Fruit fly (Drosophila melanogaster): ENCODE results near the gene CG14736.
A peak's percentile ranks its signal among the peaks of the same experiment; 100 is the strongest.

The CG14736 gene

DNA sequence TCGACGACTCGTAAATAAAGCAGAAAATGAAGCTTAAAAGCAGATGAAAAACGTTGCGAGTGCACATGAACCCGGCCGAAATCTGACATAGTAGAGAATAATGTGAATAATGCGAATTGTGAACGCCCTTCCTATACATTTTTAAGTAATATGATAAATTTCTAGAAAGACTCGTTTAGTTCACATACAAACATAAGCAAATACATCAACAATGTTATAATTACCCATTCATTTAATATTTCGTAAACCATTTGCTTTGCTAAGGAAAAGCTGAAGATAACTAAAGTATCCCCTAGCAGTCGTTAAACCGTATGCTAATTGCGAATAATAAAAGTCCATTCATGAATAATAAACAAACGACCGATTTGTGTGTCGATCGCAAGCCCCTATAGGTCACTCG lies 43.2 kb downstream of the CG14736 start (continued):
- TF ChIP-seq CG12104 (GFP tag; optimal IDR thresholded peaks at IDR 0.05) (no peak), al (GFP tag; IDR thresholded peaks at IDR 0.05) (no peak), Taf1 (GFP tag; IDR thresholded peaks at IDR 0.05) (no peak), ken (GFP tag; IDR thresholded peaks at IDR 0.05) (no peak), Hr51 (GFP tag; optimal IDR thresholded peaks at IDR 0.05) (peak in 1 of 2 experiments; percentile 51), CG16813 (GFP tag; IDR thresholded peaks at IDR 0.05; ENCODE audit: partially characterized antibody) (no peak), CG18619 (GFP tag; optimal IDR thresholded peaks at IDR 0.05) (peak; percentile 14), CG2678 (tag; optimal IDR thresholded peaks at IDR 0.05) (peak; percentile 56), HmgZ (tag; optimal IDR thresholded peaks at IDR 0.05) (no peak), CG12942 (GFP tag; optimal IDR thresholded peaks at IDR 0.05) (no peak), btn (GFP tag; optimal IDR thresholded peaks at IDR 0.05) (no peak), ara (GFP tag; IDR thresholded peaks at IDR 0.05) (no peak), CG11093 (GFP tag; IDR thresholded peaks at IDR 0.05) (no peak), CG10274 (GFP tag; optimal IDR thresholded peaks at IDR 0.05) (peak; percentile 12), Spps (tag; optimal IDR thresholded peaks at IDR 0.05) (no peak), CG4820 (GFP tag; optimal IDR thresholded peaks at IDR 0.05) (no peak), CG1602 (GFP tag; optimal IDR thresholded peaks at IDR 0.05) (no peak), CG17328 (GFP tag; IDR thresholded peaks at IDR 0.05) (no peak), lov (optimal IDR thresholded peaks at IDR 0.05) (no peak), lov (GFP tag; IDR thresholded peaks at IDR 0.05) (no peak), ab (GFP tag; optimal IDR thresholded peaks at IDR 0.05) (no peak), CG14014 (GFP tag; IDR thresholded peaks at IDR 0.05) (no peak), CG17802 (tag; optimal IDR thresholded peaks at IDR 0.05) (no peak), Meics (GFP tag; optimal IDR thresholded peaks at IDR 0.05) (peak; percentile 48), otp (GFP tag; IDR thresholded peaks at IDR 0.05) (no peak), corto (GFP tag; optimal IDR thresholded peaks at IDR 0.05) (no peak), Six4 (GFP tag; optimal IDR thresholded peaks at IDR 0.05) (no peak), unpg (GFP tag; optimal IDR thresholded peaks at IDR 0.05) (peak; percentile 10), knrl (GFP tag; IDR thresholded peaks at IDR 0.05; ENCODE audit: partially characterized antibody) (no peak), ato (GFP tag; IDR thresholded peaks at IDR 0.05; ENCODE audit: partially characterized antibody) (no peak), CG7839 (tag; optimal IDR thresholded peaks at IDR 0.05) (peak; percentile 56), gro (GFP tag; optimal IDR thresholded peaks at IDR 0.05) (peak; percentile 15), CG4617 (GFP tag; optimal IDR thresholded peaks at IDR 0.05; ENCODE audit: borderline replicate concordance) (no peak), CG15479 (GFP tag; optimal IDR thresholded peaks at IDR 0.05) (no peak), mam (GFP tag; optimal IDR thresholded peaks at IDR 0.05) (peak; percentile 24), CG2120 (GFP tag; optimal IDR thresholded peaks at IDR 0.05) (peak; percentile 66), sens (GFP tag) (peak; percentile 42), Oli (tag; optimal IDR thresholded peaks at IDR 0.05) (peak; percentile 35), CG3163 (GFP tag; optimal IDR thresholded peaks at IDR 0.05) (no peak), Rfx (GFP tag; IDR thresholded peaks at IDR 0.05) (peak; percentile 70), unc-4 (GFP tag; IDR thresholded peaks at IDR 0.05; ENCODE audit: partially characterized antibody) (no peak), CG6791 (GFP tag; IDR thresholded peaks at IDR 0.05; ENCODE audit: partially characterized antibody) (no peak), CG1024 (GFP tag; IDR thresholded peaks at IDR 0.05) (no peak), Ada2b (GFP tag; IDR thresholded peaks at IDR 0.05) (no peak), CG17186 (GFP tag; optimal IDR thresholded peaks at IDR 0.05) (no peak), CG3847 (GFP tag; IDR thresholded peaks at IDR 0.05) (no peak), CG32772 (GFP tag; IDR thresholded peaks at IDR 0.05) (no peak), Hr78 (GFP tag; optimal IDR thresholded peaks at IDR 0.05) (peak in 1 of 2 experiments; percentile 38), CG9932 (GFP tag; IDR thresholded peaks at IDR 0.05) (peak; percentile 42; the same call in 1 of the 2 replicates), lab (GFP tag; optimal IDR thresholded peaks at IDR 0.05) (peak; percentile 30), chif (GFP tag; optimal IDR thresholded peaks at IDR 0.05) (no peak)
